Worm (Caenorhabditis elegans) whole organism, L2 larva: ENCODE data around the gene unc-60.

Source experiments
- C34F6.9 ChIP-seq: fragments of 150-350 bp; optimal IDR thresholded peaks from 2 replicates; lab custom pipeline; 2014; ENCODE audit warnings: missing biosample characterization, missing genetic modification characterization
- Y55F3AM.14 ChIP-seq: fragments of 200-800 bp; sonication (Bioruptor generic); optimal IDR thresholded peaks from 2 replicates; lab custom pipeline; 2018; ENCODE audit warnings: mild to moderate bottlenecking, missing genetic modification characterization, missing compliant biosample characterization
- ZK546.5 ChIP-seq: sonication (generic microtip); optimal IDR thresholded peaks from 2 replicates; lab custom pipeline; 2017; ENCODE audit warnings: missing biosample characterization, missing genetic modification characterization
- aly-2 ChIP-seq: fragments of 150-350 bp; optimal IDR thresholded peaks from 2 replicates; lab custom pipeline; 2014; ENCODE audit warnings: missing biosample characterization, missing genetic modification characterization
- ama-1 ChIP-seq: fragments of 150-350 bp; optimal IDR thresholded peaks from 2 replicates; lab custom pipeline; 2018; ENCODE audit warnings: inconsistent platforms
- ceh-82 ChIP-seq: fragments of 150-350 bp; optimal IDR thresholded peaks from 2 replicates; lab custom pipeline; 2014; ENCODE audit warnings: missing biosample characterization, missing genetic modification characterization
- crh-2 ChIP-seq: sonication (generic microtip); optimal IDR thresholded peaks from 2 replicates; lab custom pipeline; 2017; ENCODE audit warnings: missing biosample characterization, missing genetic modification characterization
- dmd-4 ChIP-seq: sonication (generic microtip); optimal IDR thresholded peaks from 2 replicates; lab custom pipeline; 2017; ENCODE audit warnings: missing biosample characterization, missing genetic modification characterization
- elt-3 ChIP-seq: sonication (generic microtip); optimal IDR thresholded peaks from 2 replicates; lab custom pipeline; 2017; ENCODE audit warnings: missing biosample characterization, missing genetic modification characterization
- fos-1 ChIP-seq: fragments of 150-350 bp; optimal IDR thresholded peaks from 2 replicates; lab custom pipeline; 2014; ENCODE audit warnings: missing biosample characterization, missing genetic modification characterization
- gmeb-1 ChIP-seq: fragments of 150-350 bp; optimal IDR thresholded peaks from 2 replicates; lab custom pipeline; 2014; ENCODE audit warnings: missing biosample characterization, missing genetic modification characterization
- lin-11 ChIP-seq: fragments of 150-350 bp; sonication (generic microtip); optimal IDR thresholded peaks from 2 replicates; lab custom pipeline; 2014; ENCODE audit warnings: missing biosample characterization, missing genetic modification characterization, inconsistent platforms, mixed read lengths
- lin-13 ChIP-seq: fragments of 150-350 bp; optimal IDR thresholded peaks from 2 replicates; lab custom pipeline; 2014; ENCODE audit warnings: missing biosample characterization, missing genetic modification reagents, missing genetic modification characterization
- lin-39 ChIP-seq: fragments of 150-350 bp; optimal IDR thresholded peaks from 2 replicates; lab custom pipeline; 2014; ENCODE audit warnings: missing biosample characterization, missing genetic modification reagents, missing genetic modification characterization
- lsy-2 ChIP-seq, 2 experiments: fragments of 150-350 bp in 1 of 2; sonication (generic microtip) in 1 of 2; optimal IDR thresholded peaks; 2 replicates each; lab custom pipeline; 2014 to 2017; ENCODE audit warnings: missing biosample characterization in 2 of 2, missing genetic modification characterization in 2 of 2
- mab-5 ChIP-seq: fragments of 150-350 bp; optimal IDR thresholded peaks from 2 replicates; lab custom pipeline; 2014; ENCODE audit warnings: missing biosample characterization, missing genetic modification characterization
- mdl-1 ChIP-seq, 2 experiments: fragments of 150-350 bp in 1 of 2; sonication (generic microtip) in 1 of 2; optimal IDR thresholded peaks; 2 replicates each; lab custom pipeline; 2017; ENCODE audit warnings: missing biosample characterization in 2 of 2, missing genetic modification characterization in 2 of 2
- nhr-10 ChIP-seq: sonication (generic microtip); optimal IDR thresholded peaks from 2 replicates; lab custom pipeline; 2017; ENCODE audit warnings: missing biosample characterization, missing genetic modification characterization
- nhr-11 ChIP-seq: fragments of 150-350 bp; optimal IDR thresholded peaks from 2 replicates; lab custom pipeline; 2014; ENCODE audit warnings: missing biosample characterization, missing genetic modification characterization
- nhr-129 ChIP-seq: fragments of 150-350 bp; optimal IDR thresholded peaks from 2 replicates; lab custom pipeline; 2014; ENCODE audit warnings: missing biosample characterization, missing genetic modification characterization
- nhr-21 ChIP-seq: fragments of 150-350 bp; optimal IDR thresholded peaks from 2 replicates; lab custom pipeline; 2014; ENCODE audit warnings: missing biosample characterization, missing genetic modification characterization
- nhr-237 ChIP-seq: fragments of 150-350 bp; optimal IDR thresholded peaks from 2 replicates; lab custom pipeline; 2014; ENCODE audit warnings: missing biosample characterization, missing genetic modification characterization
- nhr-25 ChIP-seq: fragments of 150-350 bp; sonication (generic microtip); optimal IDR thresholded peaks from 3 replicates; lab custom pipeline; 2014; ENCODE audit warnings: missing biosample characterization, missing genetic modification characterization
- nhr-77 ChIP-seq: fragments of 150-350 bp; optimal IDR thresholded peaks from 2 replicates; lab custom pipeline; 2014; ENCODE audit warnings: missing biosample characterization, missing genetic modification characterization
- sem-4 ChIP-seq: fragments of 150-350 bp; optimal IDR thresholded peaks from 2 replicates; lab custom pipeline; 2014; ENCODE audit warnings: missing biosample characterization, missing genetic modification reagents, missing genetic modification characterization
- skn-1 ChIP-seq: sonication (generic microtip); optimal IDR thresholded peaks from 2 replicates; lab custom pipeline; 2017; ENCODE audit warnings: missing biosample characterization, missing genetic modification characterization
- sma-3 ChIP-seq: sonication (generic microtip); optimal IDR thresholded peaks from 2 replicates; lab custom pipeline; 2016; ENCODE audit warnings: missing genetic modification reagents, missing genetic modification characterization, missing compliant biosample characterization
- sma-9 ChIP-seq, 2 experiments: fragments of 150-350 bp in 1 of 2; sonication (generic microtip) in 1 of 2; optimal IDR thresholded peaks; 2 replicates each; lab custom pipeline; 2014 to 2016; ENCODE audit warnings: missing genetic modification characterization in 2 of 2, mild to moderate bottlenecking in 1 of 2, missing biosample characterization in 1 of 2, missing compliant biosample characterization in 1 of 2, missing genetic modification reagents in 1 of 2, moderate library complexity in 1 of 2
- unc-55 ChIP-seq: fragments of 150-350 bp; sonication (generic microtip); optimal IDR thresholded peaks from 3 replicates; lab custom pipeline; 2014; ENCODE audit warnings: missing biosample characterization, missing genetic modification reagents, missing genetic modification characterization
- unc-62 ChIP-seq: fragments of 150-350 bp; optimal IDR thresholded peaks from 2 replicates; lab custom pipeline; 2014; ENCODE audit warnings: missing biosample characterization, missing genetic modification reagents, missing genetic modification characterization
- zag-1 ChIP-seq: fragments of 150-350 bp; optimal IDR thresholded peaks from 2 replicates; lab custom pipeline; 2014; ENCODE audit warnings: missing biosample characterization, missing genetic modification characterization
- ztf-1 ChIP-seq: fragments of 200-800 bp; sonication (Bioruptor generic); conservative IDR thresholded peaks from 2 replicates; pipeline ENCODE4 v1.3.6; 2022; ENCODE audit warnings: missing genetic modification characterization, missing compliant biosample characterization
- ztf-11 ChIP-seq: sonication (generic microtip); optimal IDR thresholded peaks from 2 replicates; lab custom pipeline; 2017; ENCODE audit warnings: missing biosample characterization, missing genetic modification characterization

unc-60 gene

DNA sequence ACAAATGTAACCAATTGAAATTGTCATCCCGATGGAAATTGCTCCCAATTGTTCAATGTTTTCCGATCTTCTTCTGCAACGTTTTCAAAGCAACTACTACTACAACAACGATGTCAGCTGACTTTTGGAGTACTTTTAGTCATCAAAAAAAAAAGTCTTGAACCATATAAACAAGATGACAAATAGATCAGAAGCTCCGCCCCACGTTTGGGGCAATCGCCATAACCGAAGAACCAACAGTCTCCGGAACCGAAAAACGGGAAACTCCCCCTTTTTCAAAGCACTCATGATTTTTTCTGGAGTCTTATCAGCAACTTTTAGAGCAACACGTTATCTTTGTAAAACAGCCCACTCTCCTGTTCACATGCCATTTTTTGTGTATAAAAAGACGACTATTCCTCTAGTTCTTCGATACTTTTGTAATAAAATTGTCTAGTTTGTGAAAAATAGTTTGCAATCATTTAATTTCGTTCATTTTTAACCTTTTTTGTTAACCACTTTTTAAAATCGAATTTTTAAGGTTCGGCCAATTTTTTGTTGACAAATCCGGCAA is 15.4 kb upstream of the unc-60 start:
- TF ChIP-seq gmeb-1 (tag; lab: Kevin White, UChicago), result peak; percentile 14
- peak; percentile 56 for TF ChIP-seq sma-9 (GFP tag; optimal IDR thresholded peaks at IDR 0.05; lab: Kevin White, UChicago)
- no peak for TF ChIP-seq sma-9 (tag; optimal IDR thresholded peaks at IDR 0.05; lab: Kevin White, UChicago)
- TF ChIP-seq crh-2 (tag; lab: Kevin White, UChicago), result peak; percentile 2
- TF ChIP-seq lin-11 (tag; lab: Kevin White, UChicago), result no peak
- peak; percentile 33 for TF ChIP-seq fos-1
- TF ChIP-seq unc-55 (GFP tag; lab: Kevin White, UChicago), result no peak

DNA sequence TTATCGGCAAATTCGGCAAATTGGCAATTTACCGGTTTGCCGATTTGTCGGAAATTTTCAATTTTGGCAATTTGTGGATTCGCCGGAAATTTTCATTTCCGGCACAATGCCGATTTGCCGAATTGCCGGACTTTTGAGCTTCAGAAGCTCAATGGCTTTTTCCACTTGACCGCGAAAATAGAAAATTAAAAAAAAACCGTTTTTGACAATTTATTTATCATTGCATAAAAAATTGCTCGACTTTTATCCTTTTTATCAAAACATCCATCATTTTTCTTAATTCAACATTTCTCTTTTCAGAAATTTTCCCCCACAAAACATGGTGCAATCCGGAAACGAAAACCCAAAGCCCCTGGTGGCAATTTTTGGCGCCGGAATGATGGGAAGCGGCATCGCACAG is 14.8 kb upstream of the unc-60 start, which contains the start of gene hacd-1:
TSS of gene hacd-1 (plus strand) at position 301 of the 400 bp plus-strand sequence.
- TF ChIP-seq unc-62 (GFP tag; lab: Kevin White, UChicago) (no peak), lin-11 (tag; lab: Kevin White, UChicago) (no peak), ama-1 (lab: Kevin White, UChicago) (no peak), crh-2 (tag; lab: Kevin White, UChicago) (no peak), nhr-21 (tag; lab: Kevin White, UChicago) (no peak), ceh-82 (no peak), ztf-11 (tag; lab: Kevin White, UChicago) (no peak), elt-3 (tag; lab: Kevin White, UChicago) (no peak), nhr-237 (no peak), ZK546.5 (tag; lab: Kevin White, UChicago) (no peak), mdl-1 (tag; optimal IDR thresholded peaks at IDR 0.05; lab: Kevin White, UChicago) (no peak), fos-1 (no peak), aly-2 (tag; lab: Kevin White, UChicago) (no peak), dmd-4 (tag; lab: Kevin White, UChicago) (no peak)

DNA sequence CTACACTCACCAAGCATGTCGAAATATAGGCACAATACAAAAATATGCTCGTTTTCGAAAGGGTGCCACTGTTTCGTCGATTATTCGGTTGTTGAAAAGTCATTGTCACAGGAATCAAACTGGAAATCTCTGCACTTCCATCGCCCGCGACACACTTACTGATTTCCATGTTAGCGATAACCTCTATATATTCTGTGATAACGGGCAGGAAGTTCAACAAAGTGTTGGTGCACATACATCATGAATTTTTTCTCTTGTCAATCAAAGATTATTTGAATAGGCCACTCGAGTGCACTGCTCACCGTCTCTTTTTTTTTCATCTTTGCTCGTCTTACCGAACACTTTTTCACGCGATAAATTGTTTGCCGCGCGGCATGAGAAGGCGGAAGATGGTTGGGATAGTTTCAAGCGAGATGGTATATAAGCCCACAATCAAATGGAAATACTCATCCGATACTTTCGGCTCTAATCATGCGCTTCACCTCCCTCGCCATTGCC is 10.3 kb upstream of the unc-60 start, which contains the start of the genes fpn-1.2 and pqn-54:
TSS of gene fpn-1.2 (minus strand) at position 157 of the 498 bp plus-strand sequence.
TSS of gene pqn-54 (plus strand) at position 448 of the 498 bp plus-strand sequence.
- TF ChIP-seq sma-9 (GFP tag; optimal IDR thresholded peaks at IDR 0.05; lab: Kevin White, UChicago), result peak; percentile 11
- TF ChIP-seq sma-9 (tag; optimal IDR thresholded peaks at IDR 0.05; lab: Kevin White, UChicago), result no peak
- TF ChIP-seq nhr-25 (tag; lab: Kevin White, UChicago), result no peak
- peak; percentile 37 for TF ChIP-seq fos-1

DNA sequence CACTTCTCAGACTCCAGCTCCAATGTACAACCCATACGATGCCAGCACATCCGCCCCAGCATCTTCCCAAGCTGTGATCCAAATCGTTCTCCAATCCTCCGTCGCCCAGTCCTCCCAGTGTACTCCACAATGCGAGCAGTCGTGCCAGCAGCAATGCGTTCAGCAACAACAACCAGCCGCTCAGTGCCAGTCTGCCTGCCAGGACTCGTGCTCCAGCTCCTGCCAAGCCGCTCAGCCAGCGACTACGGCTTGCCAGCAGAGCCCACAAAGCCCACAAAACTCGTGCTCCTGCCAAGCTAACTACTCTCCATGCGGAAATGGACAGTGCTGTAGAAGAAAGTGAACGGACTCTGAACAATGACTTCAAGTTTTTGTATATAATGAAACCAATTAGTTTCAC is 9.0 kb upstream of the unc-60 start:
- no peak for TF ChIP-seq lsy-2 (tag; optimal IDR thresholded peaks at IDR 0.05; lab: Kevin White, UChicago)
- no peak for TF ChIP-seq nhr-237
- no peak for TF ChIP-seq ama-1 (lab: Kevin White, UChicago)
- TF ChIP-seq zag-1 (tag; lab: Kevin White, UChicago), result no peak
- no peak for TF ChIP-seq nhr-10 (tag; lab: Kevin White, UChicago)
- no peak for TF ChIP-seq ztf-1 (GFP tag; lab: Robert Waterston, UW)
- TF ChIP-seq lin-39 (tag; lab: Kevin White, UChicago), result no peak
- TF ChIP-seq sma-9 (GFP tag; optimal IDR thresholded peaks at IDR 0.05; lab: Kevin White, UChicago), result no peak
- TF ChIP-seq sma-9 (tag; optimal IDR thresholded peaks at IDR 0.05; lab: Kevin White, UChicago), result no peak
- TF ChIP-seq unc-55 (GFP tag; lab: Kevin White, UChicago), result no peak
- no peak for TF ChIP-seq sem-4 (tag; lab: Kevin White, UChicago)
- TF ChIP-seq nhr-11 (tag; lab: Kevin White, UChicago), result no peak

DNA sequence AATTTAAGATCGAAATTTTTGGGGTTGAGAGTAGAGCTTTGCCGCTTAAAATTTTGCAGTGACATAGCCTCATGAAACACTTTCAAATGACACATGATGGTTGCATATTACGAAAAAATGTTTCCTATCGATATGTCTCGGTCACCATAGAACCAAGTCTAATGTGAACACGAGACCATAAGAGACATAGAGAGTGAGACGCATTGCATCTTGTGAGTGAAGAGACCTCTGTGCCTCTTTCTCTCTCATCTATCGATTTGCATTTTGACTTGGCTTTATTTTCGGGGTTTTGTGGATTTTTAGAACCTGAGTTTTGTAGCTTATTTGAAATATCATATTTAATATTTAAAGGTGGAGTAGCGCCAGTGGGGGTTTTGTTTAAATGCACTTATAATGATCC is 7.9 kb upstream of the unc-60 start:
- peak in 1 of 2 experiments; percentile 24 for TF ChIP-seq lsy-2 (tag; optimal IDR thresholded peaks at IDR 0.05; lab: Kevin White, UChicago)
- TF ChIP-seq fos-1, result peak; percentile 11
- TF ChIP-seq mab-5 (tag; lab: Kevin White, UChicago), result no peak
- peak; percentile 75 for TF ChIP-seq nhr-129 (tag; lab: Kevin White, UChicago)
- TF ChIP-seq unc-55 (GFP tag; lab: Kevin White, UChicago), result peak; percentile 42
- TF ChIP-seq gmeb-1 (tag; lab: Kevin White, UChicago), result no peak
- TF ChIP-seq skn-1 (tag; lab: Kevin White, UChicago), result peak; percentile 0
- peak; percentile 57 for TF ChIP-seq C34F6.9 (tag; lab: Kevin White, UChicago)
- TF ChIP-seq sma-9 (GFP tag; optimal IDR thresholded peaks at IDR 0.05; lab: Kevin White, UChicago), result peak; percentile 31
- TF ChIP-seq sma-9 (tag; optimal IDR thresholded peaks at IDR 0.05; lab: Kevin White, UChicago), result no peak

DNA sequence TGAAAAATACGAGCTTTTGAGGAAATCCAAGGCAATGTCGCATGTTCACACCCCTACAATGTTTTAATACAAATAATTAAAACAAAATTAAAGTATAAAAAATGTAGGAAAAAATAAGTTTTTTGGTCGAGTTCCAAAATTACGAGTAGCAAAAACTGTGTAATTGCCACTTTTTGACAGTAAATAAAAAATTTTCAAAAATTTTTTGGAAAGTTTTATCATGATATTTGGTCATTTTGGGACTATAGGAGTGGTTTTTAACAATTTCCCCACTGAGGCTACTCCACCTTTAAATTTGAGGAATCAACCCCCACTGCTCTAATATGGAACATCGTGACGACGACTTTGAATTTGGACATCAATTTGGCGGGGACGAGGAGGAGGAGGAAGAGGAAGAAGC is 7.4 kb upstream of the unc-60 start, which contains the start of gene gid-8:
TSS of gene gid-8 (plus strand) at position 301 of the 400 bp plus-strand sequence.
- TF ChIP-seq zag-1 (tag; lab: Kevin White, UChicago), result no peak
- TF ChIP-seq skn-1 (tag; lab: Kevin White, UChicago), result no peak
- TF ChIP-seq lsy-2 (tag; optimal IDR thresholded peaks at IDR 0.05; lab: Kevin White, UChicago), result no peak
- no peak for TF ChIP-seq lin-13 (GFP tag; lab: Kevin White, UChicago)
- TF ChIP-seq sem-4 (tag; lab: Kevin White, UChicago), result no peak
- no peak for TF ChIP-seq ceh-82
- no peak for TF ChIP-seq nhr-77
- no peak for TF ChIP-seq nhr-25 (tag; lab: Kevin White, UChicago)
- TF ChIP-seq nhr-129 (tag; lab: Kevin White, UChicago), result no peak
- no peak for TF ChIP-seq sma-3 (GFP tag; lab: Kevin White, UChicago)
- no peak for TF ChIP-seq Y55F3AM.14
- TF ChIP-seq aly-2 (tag; lab: Kevin White, UChicago), result no peak
